Worm (Caenorhabditis elegans): ENCODE data around the gene R07E5.17.

Gene R07E5.17

ce11 chrIII:4439493-4439983 lies 35.3 kb upstream of the R07E5.17 start, which contains the start of gene C28A5.2:
Gene C28A5.2 (minus strand): TSS chrIII:4439543.
- TF ChIP-seq lin-54 (GFP tag; optimal IDR thresholded peaks at IDR 0.05) (no peak), madf-8 (GFP tag; conservative IDR thresholded peaks at IDR 0.05) (peak; percentile 90), madf-6 (GFP tag; IDR thresholded peaks at IDR 0.05) (peak; percentile 91), xnd-1 (tag; optimal IDR thresholded peaks at IDR 0.05) (peak; percentile 62), madf-10 (tag; optimal IDR thresholded peaks at IDR 0.05) (no peak), tlf-1 (GFP tag; optimal IDR thresholded peaks at IDR 0.05) (no peak), madf-3 (GFP tag; IDR thresholded peaks at IDR 0.05) (no peak), hrde-1 (tag; optimal IDR thresholded peaks at IDR 0.05; ENCODE audit: borderline replicate concordance) (no peak), ceh-27 (GFP tag; optimal IDR thresholded peaks at IDR 0.05) (no peak), F33H1.4 (GFP tag; IDR thresholded peaks at IDR 0.05) (peak; percentile 79), nhr-27 (tag; optimal IDR thresholded peaks at IDR 0.05) (no peak), T26A5.8 (tag; optimal IDR thresholded peaks at IDR 0.05) (no peak), lsl-1 (GFP tag; optimal IDR thresholded peaks at IDR 0.05) (peak; percentile 76), sdz-38 (tag; optimal IDR thresholded peaks at IDR 0.05) (no peak)

ce11 chrIII:4435262-4435661 lies 31.0 kb upstream of the R07E5.17 start:
- TF ChIP-seq ceh-58 (GFP tag; IDR thresholded peaks at IDR 0.05) (0 out of 2 replicates have a peak, but pooled peaks have one; percentile 59), him-1 (tag; optimal IDR thresholded peaks at IDR 0.05) (no peak), nhr-120 (GFP tag; IDR thresholded peaks at IDR 0.05) (no peak), ztf-18 (tag; optimal IDR thresholded peaks at IDR 0.05) (no peak), hmg-1.2 (GFP tag; IDR thresholded peaks at IDR 0.05) (no peak), aptf-3 (GFP tag; IDR thresholded peaks at IDR 0.05) (peak; percentile 81; the same call in 1 of the 2 replicates), ceh-40 (GFP tag; IDR thresholded peaks at IDR 0.05) (no peak), K12H6.12 (tag; optimal IDR thresholded peaks at IDR 0.05) (no peak), dox-1 (GFP tag; IDR thresholded peaks at IDR 0.05) (no peak), ztf-25 (GFP tag; IDR thresholded peaks at IDR 0.05) (no peak), F57C9.4 (tag; optimal IDR thresholded peaks at IDR 0.05) (no peak), nfya-2 (GFP tag; IDR thresholded peaks at IDR 0.05) (0 out of 2 replicates have a peak, but pooled peaks have one; percentile 18), egrh-3 (GFP tag; IDR thresholded peaks at IDR 0.05) (no peak), D2030.7 (GFP tag; IDR thresholded peaks at IDR 0.05) (no peak), egl-18 (GFP tag; IDR thresholded peaks at IDR 0.05) (no peak), mxl-1 (tag; optimal IDR thresholded peaks at IDR 0.05) (no peak), nhr-90 (tag; optimal IDR thresholded peaks at IDR 0.05) (no peak), F37B4.10 (GFP tag; IDR thresholded peaks at IDR 0.05) (0 out of 2 replicates have a peak, but pooled peaks have one; percentile 75), ceh-27 (GFP tag; optimal IDR thresholded peaks at IDR 0.05) (no peak), ama-1 (optimal IDR thresholded peaks at IDR 0.05) (no peak), ama-1 (GFP tag; optimal IDR thresholded peaks at IDR 0.05) (no peak), cebp-2 (GFP tag; IDR thresholded peaks at IDR 0.05) (no peak), T26A5.8 (tag; optimal IDR thresholded peaks at IDR 0.05) (no peak)

- peak; percentile 48 for TF ChIP-seq snpc-1.1 (tag; optimal IDR thresholded peaks at IDR 0.05; ENCODE audit: insufficient read depth)
- peak; percentile 39 for TF ChIP-seq tbp1 (GFP tag; optimal IDR thresholded peaks at IDR 0.05)
- TF ChIP-seq F23B12.7 (tag; optimal IDR thresholded peaks at IDR 0.05; ENCODE audit: insufficient read depth): peak; percentile 65
- peak; percentile 41 for TF ChIP-seq lin-54 (GFP tag; optimal IDR thresholded peaks at IDR 0.05)
- TF ChIP-seq hmg-1.2 (GFP tag; IDR thresholded peaks at IDR 0.05): peak; percentile 26; the same call in 1 of the 2 replicates
- no peak for TF ChIP-seq die-1 (tag; optimal IDR thresholded peaks at IDR 0.05)
- TF ChIP-seq snpc-4 (GFP tag; optimal IDR thresholded peaks at IDR 0.05): peak; percentile 14
- TF ChIP-seq snpc-4 (tag; optimal IDR thresholded peaks at IDR 0.05): peak in 2 of 4 experiments; percentile 14 to 34
- no peak for TF ChIP-seq dpff-1 (tag; optimal IDR thresholded peaks at IDR 0.05)
- TF ChIP-seq hlh-12 (tag; optimal IDR thresholded peaks at IDR 0.05): no peak
- peak; percentile 79 for TF ChIP-seq unc-130 (GFP tag; optimal IDR thresholded peaks at IDR 0.05)
- TF ChIP-seq mxl-1 (tag; optimal IDR thresholded peaks at IDR 0.05): no peak
- TF ChIP-seq efl-1 (GFP tag; optimal IDR thresholded peaks at IDR 0.05): peak; percentile 81
- peak in 1 of 3 experiments; percentile 41 for TF ChIP-seq lin-35 (GFP tag; optimal IDR thresholded peaks at IDR 0.05)
- no peak for TF ChIP-seq T26A5.8 (tag; optimal IDR thresholded peaks at IDR 0.05)
- TF ChIP-seq hrde-1 (tag; optimal IDR thresholded peaks at IDR 0.05; ENCODE audit: borderline replicate concordance): peak; percentile 67
- peak; percentile 90 for TF ChIP-seq snpc-3.4 (tag; optimal IDR thresholded peaks at IDR 0.05)
These were observed 30.1 kb upstream of the R07E5.17 start, which contains the start of gene C28A5.1 for ce11 chrIII:4434294-4434781. Gene C28A5.1 (minus strand): TSS chrIII:4434344.

All from whole organism, young adult.